Worm (Caenorhabditis elegans) whole organism, young adult: ENCODE data around the gene vps-16.

ENCODE experiments used
- B0019.2 ChIP-seq: fragments of 200-800 bp; sonication (Bioruptor generic); conservative IDR thresholded peaks from 2 replicates; pipeline ENCODE4 v1.3.6; 2022; ENCODE audit warnings: missing genetic modification reagents, missing genetic modification characterization, missing compliant biosample characterization
- B0035.1 ChIP-seq: sonication (generic microtip); optimal IDR thresholded peaks from 2 replicates; lab custom pipeline; 2016; ENCODE audit warnings: missing genetic modification characterization, mild to moderate bottlenecking, missing compliant biosample characterization, missing genotype, missing genetic modification reagents
- B0336.3 ChIP-seq: fragments of 200-800 bp; sonication (Bioruptor generic); IDR thresholded peaks from 2 replicates; pipeline ENCODE4 v1.3.6; 2022; ENCODE audit warnings: missing genetic modification characterization, missing compliant biosample characterization
- F22D6.2 ChIP-seq: sonication (generic microtip); optimal IDR thresholded peaks from 2 replicates; lab custom pipeline; 2016; ENCODE audit warnings: mild to moderate bottlenecking, missing genetic modification characterization, missing compliant biosample characterization
- K12H6.12 ChIP-seq: fragments of 200-800 bp; sonication (Bioruptor generic); optimal IDR thresholded peaks from 2 replicates; lab custom pipeline; 2018; ENCODE audit warnings: mild to moderate bottlenecking, missing genetic modification characterization, missing compliant biosample characterization
- T07F8.4 ChIP-seq: sonication (generic microtip); optimal IDR thresholded peaks from 2 replicates; lab custom pipeline; 2016; ENCODE audit warnings: mild to moderate bottlenecking, missing genetic modification characterization, moderate library complexity, missing compliant biosample characterization
- T26A5.8 ChIP-seq: sonication (generic microtip); optimal IDR thresholded peaks from 2 replicates; lab custom pipeline; 2016; ENCODE audit warnings: missing genetic modification characterization, missing compliant biosample characterization
- Y56A3A.18 ChIP-seq: fragments of 200-800 bp; sonication (Bioruptor generic); IDR thresholded peaks from 2 replicates; pipeline ENCODE4 v1.3.6; 2022; ENCODE audit warnings: missing genetic modification reagents, missing genetic modification characterization, missing compliant biosample characterization
- ama-1 ChIP-seq, 3 experiments: fragments of 150-350 bp in 1 of 3; sonication (generic microtip) in 2 of 3; optimal IDR thresholded peaks; 2 replicates each; lab custom pipeline; 2014 to 2018; ENCODE audit warnings: missing biosample characterization in 2 of 3, missing genetic modification characterization in 2 of 3, missing genetic modification reagents in 2 of 3
- aptf-2 ChIP-seq: fragments of 200-800 bp; sonication (Bioruptor generic); conservative IDR thresholded peaks from 2 replicates; pipeline ENCODE4 v1.3.6; 2022; ENCODE audit warnings: missing genetic modification reagents, missing genetic modification characterization, missing compliant biosample characterization
- atf-7 ChIP-seq: sonication (generic microtip); optimal IDR thresholded peaks from 2 replicates; lab custom pipeline; 2017; ENCODE audit warnings: mild to moderate bottlenecking, missing genetic modification characterization, missing compliant biosample characterization
- athp-1 ChIP-seq: sonication (generic microtip); optimal IDR thresholded peaks from 2 replicates; lab custom pipeline; 2017; ENCODE audit warnings: mild to moderate bottlenecking, missing genetic modification characterization, missing compliant biosample characterization
- attf-3 ChIP-seq: fragments of 200-800 bp; sonication (Bioruptor generic); conservative IDR thresholded peaks from 2 replicates; pipeline ENCODE4 v1.3.6; 2022; ENCODE audit warnings: missing genetic modification reagents, missing genetic modification characterization, missing compliant biosample characterization
- attf-6 ChIP-seq: fragments of 200-800 bp; sonication (Bioruptor generic); IDR thresholded peaks from 2 replicates; pipeline ENCODE4 v1.3.6; 2022; ENCODE audit warnings: missing genetic modification reagents, missing genetic modification characterization, missing compliant biosample characterization
- cebp-1 ChIP-seq, 2 experiments: fragments of 200-800 bp in 1 of 2; sonication (Bioruptor generic) in 1 of 2; sonication (generic microtip) in 1 of 2; IDR thresholded peaks in 1 of 2; optimal IDR thresholded peaks in 1 of 2; 2 replicates each; pipeline versions ENCODE4 v1.3.6 to Lab custom; 2017 to 2022; ENCODE audit warnings: missing compliant biosample characterization in 2 of 2, missing genetic modification characterization in 2 of 2, mild to moderate bottlenecking in 1 of 2, missing genetic modification reagents in 1 of 2, moderate library complexity in 1 of 2
- ceh-79 ChIP-seq: sonication (generic microtip); optimal IDR thresholded peaks from 2 replicates; lab custom pipeline; 2017; ENCODE audit warnings: mild to moderate bottlenecking, missing genetic modification characterization, missing compliant biosample characterization
- egl-44 ChIP-seq: fragments of 200-800 bp; sonication (Bioruptor generic); IDR thresholded peaks from 2 replicates; pipeline ENCODE4 v1.3.6; 2022; ENCODE audit warnings: missing genetic modification reagents, missing genetic modification characterization, missing compliant biosample characterization
- egrh-3 ChIP-seq: fragments of 200-800 bp; sonication (Bioruptor generic); IDR thresholded peaks from 2 replicates; pipeline ENCODE4 v1.3.6; 2022; ENCODE audit warnings: missing genetic modification reagents, missing genetic modification characterization, missing compliant biosample characterization
- ekl-4 ChIP-seq: fragments of 200-800 bp; sonication (Bioruptor generic); IDR thresholded peaks from 2 replicates; pipeline ENCODE4 v1.3.6; 2022; ENCODE audit warnings: missing genetic modification reagents, missing genetic modification characterization, missing compliant biosample characterization
- fkh-3 ChIP-seq: sonication (generic microtip); optimal IDR thresholded peaks from 2 replicates; lab custom pipeline; 2016; ENCODE audit warnings: mild to moderate bottlenecking, missing genetic modification characterization, missing compliant biosample characterization
- hlh-12 ChIP-seq: sonication (generic microtip); optimal IDR thresholded peaks from 2 replicates; lab custom pipeline; 2016; ENCODE audit warnings: missing genetic modification characterization, missing compliant biosample characterization
- hsf-1 ChIP-seq: fragments of 200-800 bp; sonication (Bioruptor generic); IDR thresholded peaks from 2 replicates; pipeline ENCODE4 v1.3.6; 2022; ENCODE audit warnings: missing genetic modification reagents, missing genetic modification characterization, missing compliant biosample characterization
- let-607 ChIP-seq, 2 experiments: fragments of 200-800 bp in 1 of 2; sonication (Bioruptor generic) in 1 of 2; sonication (generic microtip) in 1 of 2; optimal IDR thresholded peaks; 2 replicates each; lab custom pipeline; 2016 to 2018; ENCODE audit warnings: mild to moderate bottlenecking in 2 of 2, missing compliant biosample characterization in 2 of 2, missing genetic modification characterization in 2 of 2, moderate library complexity in 2 of 2, missing genotype in 1 of 2
- lsl-1 ChIP-seq: fragments of 200-800 bp; sonication (Bioruptor generic); optimal IDR thresholded peaks from 2 replicates; lab custom pipeline; 2018; ENCODE audit warnings: mild to moderate bottlenecking, missing genetic modification characterization, moderate library complexity, missing compliant biosample characterization
- madf-3 ChIP-seq: fragments of 200-800 bp; sonication (Bioruptor generic); IDR thresholded peaks from 2 replicates; pipeline ENCODE4 v1.3.6; 2022; ENCODE audit warnings: missing genetic modification reagents, missing genetic modification characterization, missing compliant biosample characterization
- mes-4 ChIP-seq: sonication (generic microtip); optimal IDR thresholded peaks from 2 replicates; lab custom pipeline; 2016; ENCODE audit warnings: missing genotype, missing genetic modification characterization, missing compliant biosample characterization
- nhr-80 ChIP-seq: sonication (generic microtip); optimal IDR thresholded peaks from 2 replicates; lab custom pipeline; 2016; ENCODE audit warnings: missing genetic modification characterization, missing compliant biosample characterization
- sea-2 ChIP-seq: fragments of 200-800 bp; sonication (Bioruptor generic); IDR thresholded peaks from 2 replicates; pipeline ENCODE4 v1.3.6; 2022; ENCODE audit warnings: missing genetic modification characterization, missing compliant biosample characterization
- snpc-1.1 ChIP-seq: sonication (generic microtip); optimal IDR thresholded peaks from 2 replicates; lab custom pipeline; 2017; ENCODE audit warnings: missing genetic modification characterization, mild to moderate bottlenecking, missing compliant biosample characterization, antibody characterized with exemption, moderate library complexity, missing genotype, missing genetic modification reagents; ENCODE audit not compliant: insufficient read depth
- tbp1 ChIP-seq: fragments of 200-800 bp; sonication (Bioruptor generic); optimal IDR thresholded peaks from 2 replicates; lab custom pipeline; 2018; ENCODE audit warnings: mild to moderate bottlenecking, missing genetic modification characterization, missing compliant biosample characterization
- tlf-1 ChIP-seq: fragments of 200-800 bp; sonication (Bioruptor generic); optimal IDR thresholded peaks from 2 replicates; lab custom pipeline; 2018; ENCODE audit warnings: mild to moderate bottlenecking, missing genetic modification characterization, missing compliant biosample characterization

The vps-16 gene

ce11 chrIII:6432939-6433338, at the start of gene vps-16:
Gene vps-16, plus strand, starts transcription at chrIII:6433239.
- TF ChIP-seq egrh-3 (GFP tag; lab: Robert Waterston, UW) (no peak), K12H6.12 (tag; lab: Kevin White, UChicago) (no peak), ekl-4 (0 out of 2 replicates have a peak, but pooled peaks have one; percentile 41), madf-3 (GFP tag; lab: Robert Waterston, UW) (no peak), lsl-1 (no peak), cebp-1 (GFP tag; IDR thresholded peaks at IDR 0.05; lab: Robert Waterston, UW) (no peak), cebp-1 (tag; optimal IDR thresholded peaks at IDR 0.05; lab: Kevin White, UChicago) (peak; percentile 15), snpc-1.1 (no peak), sea-2 (GFP tag; lab: Robert Waterston, UW) (no peak), T26A5.8 (tag; lab: Kevin White, UChicago) (no peak), ceh-79 (tag; lab: Kevin White, UChicago) (no peak), hsf-1 (GFP tag; lab: Robert Waterston, UW) (no peak)

- TF ChIP-seq B0019.2 (GFP tag; lab: Robert Waterston, UW) (no peak), attf-6 (no peak), lsl-1 (peak; percentile 0), mes-4 (tag; lab: Kevin White, UChicago) (no peak), B0336.3 (GFP tag; lab: Robert Waterston, UW) (no peak), Y56A3A.18 (no peak), athp-1 (tag; lab: Kevin White, UChicago) (no peak)
Measured at ce11 chrIII:6389533-6389932, 43.5 kb upstream of the vps-16 start, which contains the start of gene C16A3.2. Gene C16A3.2, plus strand, starts transcription at chrIII:6389833.

ce11 chrIII:6390644-6391043, 42.4 kb upstream of the vps-16 start, which contains the start of gene smrc-1:
Gene smrc-1, plus strand, starts transcription at chrIII:6390944.
- TF ChIP-seq hlh-12 (tag; lab: Kevin White, UChicago) (no peak), egl-44 (GFP tag; lab: Robert Waterston, UW) (no peak)

ce11 chrIII:6395706-6396232, 37.3 kb upstream of the vps-16 start, which contains the start of gene oatr-1:
Gene oatr-1, minus strand, starts transcription at chrIII:6396182.
- TF ChIP-seq ama-1 (optimal IDR thresholded peaks at IDR 0.05; lab: Kevin White, UChicago), result peak; percentile 10
- no peak for TF ChIP-seq ama-1 (GFP tag; optimal IDR thresholded peaks at IDR 0.05; lab: Kevin White, UChicago)
- TF ChIP-seq aptf-2 (GFP tag; lab: Robert Waterston, UW), result no peak

- TF ChIP-seq nhr-80 (tag; lab: Kevin White, UChicago) (peak; percentile 82), T07F8.4 (no peak), attf-3 (no peak), tbp1 (no peak), B0035.1 (no peak), mes-4 (tag; lab: Kevin White, UChicago) (no peak), let-607 (tag; optimal IDR thresholded peaks at IDR 0.05; lab: Kevin White, UChicago) (peak in 1 of 2 experiments; percentile 45), fkh-3 (no peak), atf-7 (peak; percentile 57), tlf-1 (GFP tag; lab: Kevin White, UChicago) (peak; percentile 10), cebp-1 (GFP tag; IDR thresholded peaks at IDR 0.05; lab: Robert Waterston, UW) (no peak), cebp-1 (tag; optimal IDR thresholded peaks at IDR 0.05; lab: Kevin White, UChicago) (peak; percentile 19), F22D6.2 (tag; lab: Kevin White, UChicago) (peak; percentile 11)
Measured at ce11 chrIII:6396381-6396780, 36.7 kb upstream of the vps-16 start.
